Worm (Caenorhabditis elegans): ENCODE results near the gene lurp-4.
"Not testable (repeated sequence)": the region's sequence is repeated elsewhere in the genome, so short reads cannot be mapped to it uniquely, and the experiment has no call there.

- TF ChIP-seq blmp-1, mep-1, elt-3, unc-39, lin-13 (tag; optimal IDR thresholded peaks at IDR 0.05): not testable (repeated sequence)
Measured at ce11 chrV:13134786-13135185, 42.3 kb downstream of the lurp-4 start, which contains the start of gene clec-225.
